Worm (Caenorhabditis elegans): ENCODE results near the gene srx-108.

The srx-108 gene

DNA sequence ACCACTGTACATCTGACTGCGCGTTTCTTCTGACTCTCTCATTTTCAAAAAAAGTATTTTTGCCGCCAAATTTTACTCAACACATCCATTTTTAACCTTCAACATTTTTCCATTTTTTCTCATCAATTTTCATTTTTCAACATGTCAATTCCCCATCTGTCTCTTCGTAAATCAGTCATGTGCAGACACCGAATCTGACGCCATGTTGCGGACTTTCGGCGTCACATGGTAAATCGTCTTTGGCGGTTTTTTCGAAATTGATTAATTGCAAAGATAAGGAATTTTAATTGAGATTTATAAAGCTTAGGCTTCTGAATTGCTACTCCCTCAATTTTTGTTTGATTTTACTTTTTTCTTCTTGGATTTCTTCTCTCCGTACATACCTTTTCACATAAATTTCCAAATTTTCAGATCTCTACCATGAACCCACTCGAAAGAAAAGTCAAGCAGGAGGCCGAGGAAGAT lies 22.6 kb upstream of the srx-108 start, which contains the start of gene F19B10.1 (continued):
- TF ChIP-seq ceh-30 (tag; optimal IDR thresholded peaks at IDR 0.05) (no peak), lin-11 (tag; optimal IDR thresholded peaks at IDR 0.05) (no peak), K09A11.1 (tag; optimal IDR thresholded peaks at IDR 0.05; ENCODE audit: insufficient read depth) (no peak), mec-3 (tag; optimal IDR thresholded peaks at IDR 0.05; ENCODE audit: borderline replicate concordance) (no peak), che-1 (tag; optimal IDR thresholded peaks at IDR 0.05) (no peak), pha-2 (tag; optimal IDR thresholded peaks at IDR 0.05) (no peak)

DNA sequence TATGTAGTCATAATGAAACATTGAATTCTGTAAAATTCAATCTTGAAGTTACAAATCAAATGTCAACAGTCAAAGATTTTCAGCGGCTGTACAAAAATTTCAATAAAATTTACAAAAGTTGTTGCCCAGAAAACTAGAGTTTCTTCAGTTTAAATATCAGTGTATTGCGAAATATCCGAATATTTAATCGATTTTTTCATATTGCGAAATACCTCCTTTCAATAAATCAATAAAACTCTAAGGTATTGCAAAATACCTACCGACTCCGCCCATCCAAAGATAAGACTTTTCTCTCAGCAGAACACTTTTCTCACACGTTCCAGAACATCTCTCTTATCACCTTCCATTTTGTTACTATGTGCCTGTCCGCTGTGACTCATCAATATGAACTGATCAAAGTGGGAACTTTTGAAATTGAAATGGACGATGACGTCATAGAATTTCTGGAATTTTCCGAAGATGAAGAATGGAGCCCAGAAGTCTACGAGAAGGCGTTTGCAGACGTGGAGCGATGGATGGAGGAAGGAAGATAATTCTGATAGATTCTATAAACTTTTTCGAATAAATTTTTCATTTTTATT lies 20.8 kb upstream of the srx-108 start:
- no peak for TF ChIP-seq ceh-24 (tag; optimal IDR thresholded peaks at IDR 0.05)
- no peak for TF ChIP-seq T23F11.4 (GFP tag; optimal IDR thresholded peaks at IDR 0.05)
- TF ChIP-seq odd-2 (tag; optimal IDR thresholded peaks at IDR 0.05): no peak
- TF ChIP-seq sox-2 (GFP tag; IDR thresholded peaks at IDR 0.05): no peak
- no peak for TF ChIP-seq C38D4.7 (GFP tag; optimal IDR thresholded peaks at IDR 0.05)
- no peak for TF ChIP-seq elt-4 (tag; optimal IDR thresholded peaks at IDR 0.05)
- no peak for TF ChIP-seq hlh-6 (tag; optimal IDR thresholded peaks at IDR 0.05)
- TF ChIP-seq ets-4 (tag; optimal IDR thresholded peaks at IDR 0.05): no peak
- TF ChIP-seq sox-4 (tag; optimal IDR thresholded peaks at IDR 0.05): no peak
- no peak for TF ChIP-seq F13H6.1 (tag; optimal IDR thresholded peaks at IDR 0.05)
- no peak for TF ChIP-seq pag-3 (tag; optimal IDR thresholded peaks at IDR 0.05; ENCODE audit: borderline replicate concordance)
- TF ChIP-seq ceh-22 (tag; optimal IDR thresholded peaks at IDR 0.05): no peak

DNA sequence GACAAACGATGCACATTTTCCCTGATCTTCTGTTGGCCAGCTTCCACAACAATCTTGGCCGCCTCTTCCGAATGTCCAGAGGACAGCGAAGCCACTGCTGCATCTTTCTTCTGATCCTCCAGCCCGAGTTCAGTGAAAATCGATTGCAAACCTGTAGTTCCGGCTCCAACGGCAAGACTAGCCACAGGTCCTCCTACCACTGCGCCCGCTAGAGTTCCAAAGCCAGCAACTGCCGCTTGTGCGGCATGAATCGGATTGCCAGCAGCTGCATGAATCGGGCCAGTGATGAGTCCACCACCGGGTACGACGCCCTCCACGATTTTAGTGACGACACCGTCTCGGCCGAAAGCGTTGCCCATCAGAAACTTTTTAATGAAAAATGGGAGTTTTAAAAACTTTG lies 17.1 kb upstream of the srx-108 start, which contains the start of gene ifas-1:
Gene ifas-1, minus strand, starts transcription at position 387 of the 400 bp plus-strand sequence.
- TF ChIP-seq ceh-18 (tag; optimal IDR thresholded peaks at IDR 0.05): no peak
- TF ChIP-seq pag-3 (tag; optimal IDR thresholded peaks at IDR 0.05; ENCODE audit: borderline replicate concordance): no peak
- no peak for TF ChIP-seq hlh-30 (tag; optimal IDR thresholded peaks at IDR 0.05; ENCODE audit: insufficient read depth)
- no peak for TF ChIP-seq ceh-19 (GFP tag; optimal IDR thresholded peaks at IDR 0.05)
- TF ChIP-seq pros-1 (tag; optimal IDR thresholded peaks at IDR 0.05): no peak
- no peak for TF ChIP-seq unc-86 (tag; optimal IDR thresholded peaks at IDR 0.05)
- no peak for TF ChIP-seq gmeb-2 (tag; optimal IDR thresholded peaks at IDR 0.05)
- no peak for TF ChIP-seq fkh-6 (tag; optimal IDR thresholded peaks at IDR 0.05)
- no peak for TF ChIP-seq lim-6 (tag; optimal IDR thresholded peaks at IDR 0.05)

DNA sequence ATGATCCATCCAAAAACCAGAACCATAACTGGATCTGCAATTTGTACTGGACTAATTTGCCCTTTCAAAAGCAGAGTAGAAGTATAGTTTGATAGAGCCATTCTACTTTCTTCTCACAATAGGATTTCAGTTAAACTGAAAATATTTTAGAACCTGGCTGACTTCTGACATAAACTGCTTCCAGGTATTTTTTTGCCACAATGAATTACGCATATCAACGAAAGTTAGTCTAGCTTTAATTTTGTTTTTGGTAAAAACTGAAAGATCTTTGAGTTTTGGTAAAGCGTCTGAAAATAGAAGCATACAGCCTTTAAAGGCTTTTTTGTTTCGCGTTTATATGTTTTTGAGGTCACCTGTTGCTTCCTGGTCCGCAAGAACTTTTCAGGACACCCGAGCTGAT lies 14.8 kb upstream of the srx-108 start, which contains the start of gene srx-101:
Gene srx-101, minus strand, starts transcription at position 101 of the 400 bp plus-strand sequence.
- TF ChIP-seq sox-2 (GFP tag; IDR thresholded peaks at IDR 0.05) (no peak), ama-1 (optimal IDR thresholded peaks at IDR 0.05) (no peak), lin-11 (tag; optimal IDR thresholded peaks at IDR 0.05) (no peak), elt-4 (tag; optimal IDR thresholded peaks at IDR 0.05) (no peak), sdc-2 (tag; optimal IDR thresholded peaks at IDR 0.05) (no peak), ztf-16 (tag; optimal IDR thresholded peaks at IDR 0.05) (no peak), ceh-45 (GFP tag; IDR thresholded peaks at IDR 0.05) (no peak), pqm-1 (tag; optimal IDR thresholded peaks at IDR 0.05) (no peak), npax-4 (tag; optimal IDR thresholded peaks at IDR 0.05) (no peak), pax-1 (tag; optimal IDR thresholded peaks at IDR 0.05) (no peak), elt-2 (tag; optimal IDR thresholded peaks at IDR 0.05) (no peak), ceh-30 (tag; optimal IDR thresholded peaks at IDR 0.05) (no peak), rnt-1 (tag; optimal IDR thresholded peaks at IDR 0.05) (no peak), T23F11.4 (GFP tag; optimal IDR thresholded peaks at IDR 0.05) (no peak), K09A11.1 (tag; optimal IDR thresholded peaks at IDR 0.05; ENCODE audit: insufficient read depth) (no peak), ref-2 (tag; optimal IDR thresholded peaks at IDR 0.05) (no peak), ceh-22 (tag; optimal IDR thresholded peaks at IDR 0.05) (no peak), tbx-7 (tag; optimal IDR thresholded peaks at IDR 0.05) (no peak)
